Worm (Caenorhabditis elegans) whole organism, late embryonic: Measurements from ENCODE around the gene acy-4.

Experiments used
- F13H6.1 ChIP-seq: sonication (generic microtip); optimal IDR thresholded peaks from 2 replicates; lab custom pipeline; 2016; ENCODE audit warnings: missing genetic modification characterization, missing compliant biosample characterization
- ceh-2 ChIP-seq: sonication (generic microtip); optimal IDR thresholded peaks from 2 replicates; lab custom pipeline; 2016; ENCODE audit warnings: missing genotype, missing genetic modification characterization, missing compliant biosample characterization
- ceh-6 ChIP-seq: fragments of 200-800 bp; sonication (Bioruptor generic); optimal IDR thresholded peaks from 2 replicates; lab custom pipeline; 2018; ENCODE audit warnings: mild to moderate bottlenecking, missing genetic modification characterization, missing compliant biosample characterization
- ets-4 ChIP-seq: sonication (generic microtip); optimal IDR thresholded peaks from 2 replicates; lab custom pipeline; 2016; ENCODE audit warnings: missing genetic modification characterization, missing compliant biosample characterization
- hlh-6 ChIP-seq: sonication (generic microtip); optimal IDR thresholded peaks from 2 replicates; lab custom pipeline; 2016; ENCODE audit warnings: missing genotype, missing genetic modification characterization, missing compliant biosample characterization
- hlh-8 ChIP-seq: sonication (generic microtip); optimal IDR thresholded peaks from 2 replicates; lab custom pipeline; 2016; ENCODE audit warnings: missing genotype, missing genetic modification characterization, missing compliant biosample characterization
- mec-3 ChIP-seq: sonication (generic microtip); optimal IDR thresholded peaks from 2 replicates; lab custom pipeline; 2016; ENCODE audit warnings: borderline replicate concordance, missing genetic modification characterization, missing compliant biosample characterization
- npax-4 ChIP-seq: sonication (generic microtip); optimal IDR thresholded peaks from 2 replicates; lab custom pipeline; 2016; ENCODE audit warnings: missing genetic modification characterization, missing compliant biosample characterization
- pha-4 ChIP-seq: fragments of 150-350 bp; optimal IDR thresholded peaks from 2 replicates; lab custom pipeline; 2018; ENCODE audit warnings: missing biosample characterization, missing genetic modification reagents, missing genetic modification characterization
- pqm-1 ChIP-seq: sonication (generic microtip); optimal IDR thresholded peaks from 2 replicates; lab custom pipeline; 2016; ENCODE audit warnings: missing genetic modification characterization, missing compliant biosample characterization
- sdc-2 ChIP-seq: sonication (generic microtip); optimal IDR thresholded peaks from 2 replicates; lab custom pipeline; 2016; ENCODE audit warnings: missing genotype, missing genetic modification characterization, missing compliant biosample characterization
- tbx-2 ChIP-seq: sonication (generic microtip); optimal IDR thresholded peaks from 2 replicates; lab custom pipeline; 2016; ENCODE audit warnings: missing genetic modification characterization, missing compliant biosample characterization
- unc-42 ChIP-seq: sonication (generic microtip); optimal IDR thresholded peaks from 2 replicates; lab custom pipeline; 2016; ENCODE audit warnings: missing genotype, missing genetic modification characterization, missing compliant biosample characterization
- zip-5 ChIP-seq: sonication (generic microtip); optimal IDR thresholded peaks from 2 replicates; lab custom pipeline; 2016; ENCODE audit warnings: missing genetic modification characterization, missing compliant biosample characterization

DNA sequence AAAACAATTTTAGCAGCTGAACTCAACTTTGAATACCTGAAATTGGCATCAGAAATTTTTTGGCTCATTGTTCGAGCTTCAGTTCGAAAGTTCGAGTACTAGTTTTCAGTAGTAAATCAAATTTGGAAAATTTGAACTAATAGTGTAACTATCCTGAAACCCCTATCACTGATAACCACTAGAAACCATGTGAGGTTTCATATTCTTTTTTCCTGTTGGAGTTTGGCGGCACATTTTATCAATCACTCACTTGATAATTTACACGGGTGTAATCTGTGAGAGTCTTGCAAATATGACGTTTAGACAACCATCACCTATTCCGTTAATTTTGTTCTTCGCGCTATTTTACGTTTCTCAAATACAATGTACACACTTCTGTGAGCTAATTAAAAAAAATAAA, 16.7 kb upstream of the acy-4 start, which contains the start of gene C14C11.4:
- TF ChIP-seq zip-5 (tag; lab: Kevin White, UChicago) (no peak), ets-4 (no peak), unc-42 (no peak), tbx-2 (tag; lab: Kevin White, UChicago) (no peak), npax-4 (tag; lab: Kevin White, UChicago) (no peak), sdc-2 (tag; lab: Kevin White, UChicago) (no peak), pha-4 (no peak), hlh-6 (tag; lab: Kevin White, UChicago) (no peak), pqm-1 (tag; lab: Kevin White, UChicago) (no peak), ceh-6 (GFP tag; lab: Kevin White, UChicago) (no peak), mec-3 (no peak), F13H6.1 (tag; lab: Kevin White, UChicago) (no peak), ceh-2 (tag; lab: Kevin White, UChicago) (no peak), hlh-8 (tag; lab: Kevin White, UChicago) (no peak)
